Fruit fly (Drosophila melanogaster) whole organism, pupa: ENCODE measurements around the gene Krn.

Experiments
- CG10348 ChIP-seq: fragments of 200-800 bp; sonication (Bioruptor generic); IDR thresholded peaks from 2 replicates; pipeline ENCODE4 v1.3.6; 2022; ENCODE audit warnings: missing biosample characterization, missing genetic modification characterization
- CG12605 ChIP-seq: fragments of 200-800 bp; sonication (Bioruptor generic); IDR thresholded peaks from 2 replicates; pipeline ENCODE4 v1.3.6; 2022; ENCODE audit warnings: missing biosample characterization, missing genetic modification characterization
- CG13204 ChIP-seq: fragments of 200-800 bp; sonication (Bioruptor generic); optimal IDR thresholded peaks from 2 replicates; lab custom pipeline; 2018; ENCODE audit warnings: missing biosample characterization, mild to moderate bottlenecking, missing genetic modification characterization, moderate library complexity
- CG14655 ChIP-seq: fragments of 200-800 bp; sonication (Bioruptor generic); optimal IDR thresholded peaks from 3 replicates; lab custom pipeline; 2017; ENCODE audit warnings: mild to moderate bottlenecking, missing biosample characterization, missing genetic modification reagents, missing genetic modification characterization
- CG15710 ChIP-seq: fragments of 200-800 bp; sonication (Bioruptor generic); optimal IDR thresholded peaks from 2 replicates; lab custom pipeline; 2018; ENCODE audit warnings: missing biosample characterization, mild to moderate bottlenecking, missing genetic modification characterization, moderate library complexity
- CG17806 ChIP-seq: fragments of 200-800 bp; sonication (Bioruptor generic); optimal IDR thresholded peaks from 2 replicates; lab custom pipeline; 2018; ENCODE audit warnings: missing biosample characterization, mild to moderate bottlenecking, missing genetic modification characterization, moderate library complexity
- CG32121 ChIP-seq: fragments of 200-800 bp; sonication (Bioruptor generic); IDR thresholded peaks from 2 replicates; pipeline ENCODE4 v1.3.6; 2022; ENCODE audit warnings: missing biosample characterization, missing genetic modification characterization
- CG34367 ChIP-seq: fragments of 200-800 bp; sonication (Bioruptor generic); optimal IDR thresholded peaks from 2 replicates; lab custom pipeline; 2018; ENCODE audit warnings: missing biosample characterization, mild to moderate bottlenecking, missing genetic modification characterization
- CG4496 ChIP-seq: fragments of 200-800 bp; sonication (Bioruptor generic); IDR thresholded peaks from 3 replicates; pipeline ENCODE4 v1.3.6; 2022; ENCODE audit warnings: missing biosample characterization, missing genetic modification characterization
- CG8159 ChIP-seq: fragments of 200-800 bp; sonication (Bioruptor generic); optimal IDR thresholded peaks from 3 replicates; lab custom pipeline; 2018; ENCODE audit warnings: missing biosample characterization, mild to moderate bottlenecking, missing genetic modification characterization, moderate library complexity
- CG8301 ChIP-seq: fragments of 200-800 bp; sonication (Bioruptor generic); optimal IDR thresholded peaks from 2 replicates; lab custom pipeline; 2018; ENCODE audit warnings: missing biosample characterization, mild to moderate bottlenecking, missing genetic modification characterization
- CG9948 ChIP-seq: fragments of 200-800 bp; sonication (Bioruptor generic); optimal IDR thresholded peaks from 2 replicates; lab custom pipeline; 2018; ENCODE audit warnings: missing biosample characterization, mild to moderate bottlenecking, missing genetic modification characterization, moderate library complexity
- D1 ChIP-seq: fragments of 200-800 bp; sonication (Bioruptor generic); optimal IDR thresholded peaks from 2 replicates; lab custom pipeline; 2018; ENCODE audit warnings: missing biosample characterization, mild to moderate bottlenecking, missing genetic modification characterization, moderate library complexity
- EcR ChIP-seq: fragments of 200-800 bp; sonication (Bioruptor generic); optimal IDR thresholded peaks from 3 replicates; lab custom pipeline; 2019; ENCODE audit warnings: missing biosample characterization, missing genetic modification characterization, mild to moderate bottlenecking, moderate library complexity, missing genetic modification reagents
- Ets98B ChIP-seq: fragments of 200-800 bp; sonication (Bioruptor generic); IDR thresholded peaks from 2 replicates; pipeline ENCODE4 v1.3.6; 2022; ENCODE audit warnings: missing biosample characterization, missing genetic modification characterization
- Pif1A ChIP-seq: fragments of 200-800 bp; sonication (Bioruptor generic); optimal IDR thresholded peaks from 3 replicates; lab custom pipeline; 2016; ENCODE audit warnings: missing biosample characterization, missing genetic modification characterization
- Pif1B ChIP-seq: fragments of 200-800 bp; sonication (Bioruptor generic); optimal IDR thresholded peaks from 3 replicates; lab custom pipeline; 2016; ENCODE audit warnings: missing biosample characterization, missing genetic modification characterization
- Snoo ChIP-seq: fragments of 200-800 bp; sonication (Bioruptor generic); optimal IDR thresholded peaks from 3 replicates; lab custom pipeline; 2017; ENCODE audit warnings: missing biosample characterization, mild to moderate bottlenecking, missing genetic modification characterization, inconsistent platforms
- fd96Ca ChIP-seq: fragments of 200-800 bp; sonication (Bioruptor generic); IDR thresholded peaks from 3 replicates; pipeline ENCODE4 v1.3.6; 2022; ENCODE audit warnings: missing biosample characterization, missing genetic modification characterization
- gl ChIP-seq: fragments of 200-800 bp; sonication (Bioruptor generic); optimal IDR thresholded peaks from 2 replicates; lab custom pipeline; 2018; ENCODE audit warnings: missing biosample characterization, mild to moderate bottlenecking, missing genetic modification characterization
- rn ChIP-seq: fragments of 200-800 bp; sonication (Bioruptor generic); IDR thresholded peaks from 2 replicates; pipeline ENCODE4 v1.3.6; 2022; ENCODE audit warnings: missing biosample characterization, missing genetic modification characterization

The Krn gene

dm6 chr3L:17606629-17607287, 47.3 kb downstream of the Krn start:
- no peak for TF ChIP-seq CG17806
- no peak for TF ChIP-seq CG8159
- TF ChIP-seq Pif1B (GFP tag; lab: Kevin White, UChicago): peak; percentile 17
- peak; percentile 52; the same call in 1 of the 2 replicates for TF ChIP-seq Ets98B (GFP tag; lab: Robert Waterston, UW)
- TF ChIP-seq Snoo: no peak
- no peak for TF ChIP-seq CG13204 (GFP tag; lab: Kevin White, UChicago)
- no peak for TF ChIP-seq rn (GFP tag; lab: Robert Waterston, UW)
- TF ChIP-seq D1 (tag; lab: Kevin White, UChicago): no peak
- no peak for TF ChIP-seq gl (tag; lab: Kevin White, UChicago)
- TF ChIP-seq CG9948 (tag; lab: Kevin White, UChicago): no peak
- TF ChIP-seq CG10348 (GFP tag; lab: Robert Waterston, UW): no peak
- TF ChIP-seq EcR (GFP tag; lab: Kevin White, UChicago): peak; percentile 80
- peak; percentile 56 for TF ChIP-seq CG12605
- no peak for TF ChIP-seq CG15710
- no peak for TF ChIP-seq CG34367 (tag; lab: Kevin White, UChicago)
- peak; percentile 81 for TF ChIP-seq CG4496 (GFP tag; lab: Robert Waterston, UW)
- peak; percentile 61 for TF ChIP-seq CG32121 (GFP tag; lab: Robert Waterston, UW)
- TF ChIP-seq fd96Ca (GFP tag; lab: Robert Waterston, UW): peak; percentile 49; the same call in 1 of the 3 replicates
- TF ChIP-seq Pif1A (GFP tag; lab: Kevin White, UChicago): peak; percentile 29
- TF ChIP-seq CG8301 (tag; lab: Kevin White, UChicago): peak; percentile 10
- peak; percentile 40 for TF ChIP-seq CG14655 (GFP tag; lab: Kevin White, UChicago)

- TF ChIP-seq CG15710 (no peak), CG13204 (GFP tag; lab: Kevin White, UChicago) (no peak), EcR (GFP tag; lab: Kevin White, UChicago) (no peak), gl (tag; lab: Kevin White, UChicago) (no peak), Snoo (no peak), Pif1A (GFP tag; lab: Kevin White, UChicago) (no peak), CG9948 (tag; lab: Kevin White, UChicago) (no peak), Ets98B (GFP tag; lab: Robert Waterston, UW) (no peak), CG17806 (no peak), CG34367 (tag; lab: Kevin White, UChicago) (no peak), CG4496 (GFP tag; lab: Robert Waterston, UW) (no peak), rn (GFP tag; lab: Robert Waterston, UW) (no peak), fd96Ca (GFP tag; lab: Robert Waterston, UW) (no peak)
Measured at dm6 chr3L:17604891-17605290, 49.2 kb downstream of the Krn start.

dm6 chr3L:17603528-17604414, 50.3 kb downstream of the Krn start:
- TF ChIP-seq CG13204 (GFP tag; lab: Kevin White, UChicago) (no peak), CG10348 (GFP tag; lab: Robert Waterston, UW) (no peak), Pif1A (GFP tag; lab: Kevin White, UChicago) (no peak), CG4496 (GFP tag; lab: Robert Waterston, UW) (peak; percentile 15; the same call in 2 of the 3 replicates), CG12605 (no peak), CG17806 (peak; percentile 6), CG14655 (GFP tag; lab: Kevin White, UChicago) (peak; percentile 25), rn (GFP tag; lab: Robert Waterston, UW) (no peak), D1 (tag; lab: Kevin White, UChicago) (no peak), CG9948 (tag; lab: Kevin White, UChicago) (no peak), CG8159 (no peak), Pif1B (GFP tag; lab: Kevin White, UChicago) (no peak), fd96Ca (GFP tag; lab: Robert Waterston, UW) (peak; percentile 43; the same call in 1 of the 3 replicates), EcR (GFP tag; lab: Kevin White, UChicago) (no peak), CG32121 (GFP tag; lab: Robert Waterston, UW) (peak; percentile 60), CG34367 (tag; lab: Kevin White, UChicago) (no peak), CG8301 (tag; lab: Kevin White, UChicago) (no peak), gl (tag; lab: Kevin White, UChicago) (no peak), Snoo (no peak), Ets98B (GFP tag; lab: Robert Waterston, UW) (peak; percentile 21), CG15710 (peak; percentile 32)
